Fruit fly (Drosophila melanogaster) whole organism, embryonic: ENCODE data around the gene CG32633.

ENCODE experiments used
- Ada2b ChIP-seq: fragments of 200-800 bp; sonication (Bioruptor generic); IDR thresholded peaks from 2 replicates; pipeline ENCODE4 v1.3.6; 2022; ENCODE audit warnings: missing biosample characterization, missing genetic modification characterization
- Bteb2 ChIP-seq: fragments of 200-800 bp; sonication (Bioruptor generic); optimal IDR thresholded peaks from 2 replicates; lab custom pipeline; 2016; ENCODE audit warnings: missing biosample characterization, missing genetic modification characterization
- CG10147 ChIP-seq: fragments of 200-800 bp; sonication (Bioruptor generic); optimal IDR thresholded peaks from 2 replicates; lab custom pipeline; 2019; ENCODE audit warnings: missing biosample characterization, mild to moderate bottlenecking, missing genetic modification characterization, moderate library complexity
- CG10274 ChIP-seq: fragments of 200-800 bp; sonication (Bioruptor generic); optimal IDR thresholded peaks from 3 replicates; lab custom pipeline; 2017; ENCODE audit warnings: missing biosample characterization, mild to moderate bottlenecking, missing genetic modification characterization
- CG11398 ChIP-seq: fragments of 200-800 bp; sonication (Bioruptor generic); optimal IDR thresholded peaks from 2 replicates; lab custom pipeline; 2016; ENCODE audit warnings: missing biosample characterization, missing genetic modification characterization
- CG12071 ChIP-seq: fragments of 200-800 bp; sonication (Bioruptor generic); optimal IDR thresholded peaks from 3 replicates; lab custom pipeline; 2018; ENCODE audit warnings: missing biosample characterization, mild to moderate bottlenecking, missing genetic modification characterization
- CG12104 ChIP-seq: fragments of 200-800 bp; sonication (Bioruptor generic); optimal IDR thresholded peaks from 3 replicates; lab custom pipeline; 2016; ENCODE audit warnings: missing biosample characterization, missing genetic modification characterization
- CG12391 ChIP-seq: fragments of 200-800 bp; sonication (Bioruptor generic); optimal IDR thresholded peaks from 3 replicates; lab custom pipeline; 2018; ENCODE audit warnings: missing biosample characterization, mild to moderate bottlenecking, missing genetic modification characterization, moderate library complexity
- CG14014 ChIP-seq: fragments of 200-800 bp; sonication (Bioruptor generic); IDR thresholded peaks from 2 replicates; pipeline ENCODE4 v1.3.6; 2022; ENCODE audit warnings: missing biosample characterization, missing genetic modification characterization
- CG16813 ChIP-seq: fragments of 200-800 bp; sonication (Bioruptor generic); IDR thresholded peaks from 3 replicates; pipeline ENCODE4 v1.3.6; 2022; ENCODE audit warnings: missing biosample characterization, missing genetic modification characterization; ENCODE audit not compliant: partially characterized antibody
- CG30020 ChIP-seq: fragments of 200-800 bp; optimal IDR thresholded peaks from 2 replicates; lab custom pipeline; 2019; ENCODE audit warnings: missing biosample characterization, mild to moderate bottlenecking, missing genetic modification characterization, moderate library complexity
- CG31388 ChIP-seq: fragments of 200-800 bp; sonication (Bioruptor generic); optimal IDR thresholded peaks from 2 replicates; lab custom pipeline; 2016; ENCODE audit warnings: missing biosample characterization, missing genetic modification characterization
- CG3407 ChIP-seq: fragments of 200-800 bp; sonication (Bioruptor generic); optimal IDR thresholded peaks from 2 replicates; lab custom pipeline; 2018; ENCODE audit warnings: missing biosample characterization, mild to moderate bottlenecking, missing genetic modification characterization
- CG4328 ChIP-seq: fragments of 200-800 bp; sonication (Bioruptor generic); optimal IDR thresholded peaks from 3 replicates; lab custom pipeline; 2017; ENCODE audit warnings: missing biosample characterization, missing genetic modification reagents, missing genetic modification characterization
- CG6791 ChIP-seq: fragments of 200-800 bp; sonication (Bioruptor generic); IDR thresholded peaks from 3 replicates; pipeline ENCODE4 v1.3.6; 2022; ENCODE audit warnings: missing biosample characterization, missing genetic modification characterization; ENCODE audit not compliant: partially characterized antibody
- CG7839 ChIP-seq: fragments of 200-800 bp; sonication (Bioruptor generic); optimal IDR thresholded peaks from 3 replicates; lab custom pipeline; 2018; ENCODE audit warnings: missing biosample characterization, mild to moderate bottlenecking, missing genetic modification characterization, moderate library complexity
- CG8388 ChIP-seq: fragments of 200-800 bp; sonication (Bioruptor generic); optimal IDR thresholded peaks from 2 replicates; lab custom pipeline; 2019; ENCODE audit warnings: missing biosample characterization, mild to moderate bottlenecking, missing genetic modification characterization, moderate library complexity
- CG9609 ChIP-seq: fragments of 200-800 bp; sonication (Bioruptor generic); optimal IDR thresholded peaks from 3 replicates; lab custom pipeline; 2016; ENCODE audit warnings: missing biosample characterization, missing genetic modification characterization
- Dip3 ChIP-seq: fragments of 200-800 bp; sonication (Bioruptor generic); optimal IDR thresholded peaks from 3 replicates; lab custom pipeline; 2016; ENCODE audit warnings: missing biosample characterization, missing genetic modification characterization
- Gug ChIP-seq: fragments of 200-800 bp; sonication (Bioruptor generic); IDR thresholded peaks from 4 replicates; pipeline ENCODE4 v1.3.6; 2022; ENCODE audit warnings: missing biosample characterization, missing genetic modification characterization
- HmgD ChIP-seq: fragments of 200-800 bp; sonication (Bioruptor generic); optimal IDR thresholded peaks from 3 replicates; lab custom pipeline; 2016; ENCODE audit warnings: missing biosample characterization, missing genetic modification characterization
- Lhr ChIP-seq: fragments of 200-800 bp; sonication (Bioruptor generic); optimal IDR thresholded peaks from 3 replicates; lab custom pipeline; 2017; ENCODE audit warnings: mild to moderate bottlenecking, missing biosample characterization, missing genetic modification reagents, missing genetic modification characterization
- Nf-YC ChIP-seq: fragments of 200-800 bp; optimal IDR thresholded peaks from 3 replicates; lab custom pipeline; 2019; ENCODE audit warnings: missing biosample characterization, mild to moderate bottlenecking, missing genetic modification characterization, moderate library complexity
- Opbp ChIP-seq: fragments of 200-800 bp; sonication (Bioruptor generic); IDR thresholded peaks from 3 replicates; pipeline ENCODE4 v1.3.6; 2022; ENCODE audit warnings: missing biosample characterization, missing genetic modification characterization; ENCODE audit not compliant: partially characterized antibody
- Poxn ChIP-seq: fragments of 200-800 bp; sonication (Bioruptor generic); IDR thresholded peaks from 2 replicates; pipeline ENCODE4 v1.3.6; 2022; ENCODE audit warnings: missing biosample characterization, missing genetic modification characterization
- Ssrp ChIP-seq: fragments of 200-800 bp; sonication (Bioruptor generic); optimal IDR thresholded peaks from 2 replicates; lab custom pipeline; 2018; ENCODE audit warnings: missing biosample characterization, mild to moderate bottlenecking, missing genetic modification characterization, moderate library complexity
- YL-1 ChIP-seq: fragments of 200-800 bp; sonication (Bioruptor generic); optimal IDR thresholded peaks from 3 replicates; lab custom pipeline; 2017; ENCODE audit warnings: missing biosample characterization, mild to moderate bottlenecking, missing genetic modification characterization
- bowl ChIP-seq: fragments of 200-800 bp; sonication (Bioruptor generic); IDR thresholded peaks from 2 replicates; pipeline ENCODE4 v1.3.6; 2022; ENCODE audit warnings: missing biosample characterization, missing genetic modification characterization
- cato ChIP-seq: fragments of 200-800 bp; sonication (Bioruptor generic); optimal IDR thresholded peaks from 2 replicates; lab custom pipeline; 2016; ENCODE audit warnings: missing biosample characterization, missing genetic modification characterization, borderline replicate concordance
- cwo ChIP-seq: fragments of 200-800 bp; sonication (Bioruptor generic); optimal IDR thresholded peaks from 3 replicates; lab custom pipeline; 2017; ENCODE audit warnings: missing biosample characterization, missing genetic modification characterization, mild to moderate bottlenecking, moderate library complexity, missing genetic modification reagents
- dpn ChIP-seq, 2 experiments: fragments of 200-800 bp; sonication (Bioruptor generic); optimal IDR thresholded peaks; 3 replicates each; lab custom pipeline; 2016; ENCODE audit warnings: missing biosample characterization in 2 of 2, missing genetic modification characterization in 2 of 2
- gcm2 ChIP-seq: fragments of 200-800 bp; sonication (Bioruptor generic); optimal IDR thresholded peaks from 2 replicates; lab custom pipeline; 2016; ENCODE audit warnings: missing biosample characterization, missing genetic modification characterization
- gfzf ChIP-seq: fragments of 200-800 bp; sonication (Bioruptor generic); optimal IDR thresholded peaks from 2 replicates; lab custom pipeline; 2016; ENCODE audit warnings: missing biosample characterization, mild to moderate bottlenecking, missing genetic modification characterization, moderate library complexity
- her ChIP-seq: fragments of 200-800 bp; sonication (Bioruptor generic); optimal IDR thresholded peaks from 2 replicates; lab custom pipeline; 2016; ENCODE audit warnings: missing biosample characterization, missing genetic modification characterization
- jigr1 ChIP-seq: fragments of 200-800 bp; sonication (Bioruptor generic); IDR thresholded peaks from 3 replicates; pipeline ENCODE4 v1.3.6; 2022; ENCODE audit warnings: missing biosample characterization, missing genetic modification characterization
- kah ChIP-seq: fragments of 200-800 bp; sonication (Bioruptor generic); optimal IDR thresholded peaks from 2 replicates; lab custom pipeline; 2018; ENCODE audit warnings: missing biosample characterization, mild to moderate bottlenecking, missing genetic modification characterization
- knrl ChIP-seq: fragments of 200-800 bp; sonication (Bioruptor generic); IDR thresholded peaks from 3 replicates; pipeline ENCODE4 v1.3.6; 2022; ENCODE audit warnings: missing biosample characterization, missing genetic modification characterization; ENCODE audit not compliant: partially characterized antibody
- lola ChIP-seq, 3 experiments: fragments of >200 bp in 2 of 3; fragments of 200-800 bp in 1 of 3; sonication (Bioruptor generic) in 1 of 3; optimal IDR thresholded peaks; 2 replicates each; lab custom pipeline; 2017 to 2019; ENCODE audit warnings: missing biosample characterization in 3 of 3, missing genetic modification characterization in 3 of 3, mild to moderate bottlenecking in 1 of 3, moderate library complexity in 1 of 3
- lov ChIP-seq, 2 experiments: fragments of 200-800 bp in 1 of 2; fragments of >200 bp in 1 of 2; sonication (Bioruptor generic) in 1 of 2; IDR thresholded peaks in 1 of 2; optimal IDR thresholded peaks in 1 of 2; 2 replicates in 1 of 2; 3 replicates in 1 of 2; pipeline versions ENCODE4 v1.3.6 to Lab custom; 2017 to 2022; ENCODE audit warnings: missing biosample characterization in 1 of 2, missing genetic modification characterization in 1 of 2
- mld ChIP-seq: fragments of 200-800 bp; sonication (Bioruptor generic); IDR thresholded peaks from 3 replicates; pipeline ENCODE4 v1.3.6; 2022; ENCODE audit warnings: missing biosample characterization, missing genetic modification characterization; ENCODE audit not compliant: partially characterized antibody
- nau ChIP-seq: fragments of 200-800 bp; sonication (Bioruptor generic); optimal IDR thresholded peaks from 3 replicates; lab custom pipeline; 2017; ENCODE audit warnings: missing biosample characterization, mild to moderate bottlenecking, missing genetic modification characterization, missing genetic modification reagents
- nom ChIP-seq: fragments of 200-800 bp; sonication (Bioruptor generic); optimal IDR thresholded peaks from 2 replicates; lab custom pipeline; 2017; ENCODE audit warnings: missing biosample characterization, missing genetic modification characterization, mild to moderate bottlenecking, moderate library complexity, missing genetic modification reagents
- odd ChIP-seq: fragments of 200-800 bp; sonication (Bioruptor generic); optimal IDR thresholded peaks from 2 replicates; lab custom pipeline; 2017; ENCODE audit warnings: missing biosample characterization, mild to moderate bottlenecking, missing genetic modification characterization
- p53 ChIP-seq: fragments of 200-800 bp; sonication (Bioruptor generic); optimal IDR thresholded peaks from 2 replicates; lab custom pipeline; 2016; ENCODE audit warnings: missing biosample characterization, missing genetic modification characterization
- peb ChIP-seq: fragments of 200-800 bp; sonication (Bioruptor generic); IDR thresholded peaks from 2 replicates; pipeline ENCODE4 v1.3.6; 2022; ENCODE audit warnings: missing biosample characterization, missing genetic modification characterization
- repo ChIP-seq: fragments of 200-800 bp; sonication (Bioruptor generic); optimal IDR thresholded peaks from 2 replicates; lab custom pipeline; 2016; ENCODE audit warnings: missing biosample characterization, missing genetic modification characterization
- row ChIP-seq: fragments of 200-800 bp; sonication (Bioruptor generic); IDR thresholded peaks from 3 replicates; pipeline ENCODE4 v1.3.6; 2022; ENCODE audit warnings: missing biosample characterization, missing genetic modification characterization
- sob ChIP-seq: fragments of 200-800 bp; sonication (Bioruptor generic); IDR thresholded peaks from 2 replicates; pipeline ENCODE4 v1.3.6; 2022; ENCODE audit warnings: missing biosample characterization, missing genetic modification characterization
- tna ChIP-seq: fragments of 200-800 bp; sonication (Bioruptor generic); IDR thresholded peaks from 2 replicates; pipeline ENCODE4 v1.3.6; 2022; ENCODE audit warnings: missing biosample characterization, missing genetic modification characterization; ENCODE audit not compliant: partially characterized antibody
- zen2 ChIP-seq: fragments of 200-800 bp; sonication (Bioruptor generic); IDR thresholded peaks from 3 replicates; pipeline ENCODE4 v1.3.6; 2022; ENCODE audit warnings: missing biosample characterization, missing genetic modification characterization; ENCODE audit not compliant: partially characterized antibody

Gene CG32633

dm6 chrX:13568127-13568526 is 6.7 kb downstream of the CG32633 start (continued):
- no peak for TF ChIP-seq Lhr (GFP tag; lab: Kevin White, UChicago)
- TF ChIP-seq knrl (GFP tag; lab: Robert Waterston, UW), result no peak
- TF ChIP-seq mld, result no peak
- TF ChIP-seq gfzf (GFP tag; lab: Kevin White, UChicago), result no peak
- no peak for TF ChIP-seq nom (GFP tag; lab: Kevin White, UChicago)
- TF ChIP-seq gcm2 (GFP tag; lab: Kevin White, UChicago), result no peak
- TF ChIP-seq CG3407, result no peak
- TF ChIP-seq YL-1 (GFP tag; lab: Kevin White, UChicago), result no peak
- TF ChIP-seq CG10147, result no peak
- peak; percentile 52 for TF ChIP-seq Ada2b (GFP tag; lab: Robert Waterston, UW)
- no peak for TF ChIP-seq Gug (GFP tag; lab: Robert Waterston, UW)
- no peak for TF ChIP-seq CG12104 (GFP tag; lab: Kevin White, UChicago)
- peak; percentile 43 for TF ChIP-seq CG7839 (tag; lab: Kevin White, UChicago)
- TF ChIP-seq Poxn (GFP tag; lab: Robert Waterston, UW), result no peak
- no peak for TF ChIP-seq HmgD (GFP tag; lab: Kevin White, UChicago)
- no peak for TF ChIP-seq jigr1
- TF ChIP-seq CG10274 (GFP tag; lab: Kevin White, UChicago), result no peak
- no peak for TF ChIP-seq peb (GFP tag; lab: Robert Waterston, UW)
- no peak for TF ChIP-seq CG31388 (GFP tag; lab: Kevin White, UChicago)
- TF ChIP-seq kah (GFP tag; lab: Kevin White, UChicago), result no peak
- TF ChIP-seq her, result no peak
- TF ChIP-seq CG12391 (tag; lab: Kevin White, UChicago), result peak; percentile 4
- TF ChIP-seq nau (GFP tag; lab: Kevin White, UChicago), result no peak
- TF ChIP-seq CG8388, result no peak
- no peak for TF ChIP-seq CG12071
- TF ChIP-seq Nf-YC (tag; lab: Kevin White, UChicago), result no peak
- no peak for TF ChIP-seq lov (optimal IDR thresholded peaks at IDR 0.05; lab: Kevin White, UChicago)
- no peak for TF ChIP-seq lov (GFP tag; IDR thresholded peaks at IDR 0.05; lab: Robert Waterston, UW)
- no peak for TF ChIP-seq repo (GFP tag; lab: Kevin White, UChicago)
- no peak for TF ChIP-seq zen2
- no peak for TF ChIP-seq CG16813 (GFP tag; lab: Robert Waterston, UW)
- peak in 1 of 2 experiments; percentile 3 for TF ChIP-seq dpn (GFP tag; optimal IDR thresholded peaks at IDR 0.05; lab: Kevin White, UChicago)
- no peak for TF ChIP-seq Ssrp (tag; lab: Kevin White, UChicago)
- TF ChIP-seq CG11398 (GFP tag; lab: Kevin White, UChicago), result no peak
- peak; percentile 55; the same call in 2 of the 3 replicates for TF ChIP-seq row (GFP tag; lab: Robert Waterston, UW)
- no peak for TF ChIP-seq CG4328
- TF ChIP-seq CG9609 (GFP tag; lab: Kevin White, UChicago), result no peak
- TF ChIP-seq Dip3, result peak; percentile 13
- no peak for TF ChIP-seq CG6791 (GFP tag; lab: Robert Waterston, UW)
- no peak for TF ChIP-seq p53 (GFP tag; lab: Kevin White, UChicago)
- TF ChIP-seq odd, result no peak
- TF ChIP-seq sob (GFP tag; lab: Robert Waterston, UW), result 0 out of 2 replicates have a peak, but pooled peaks have one; percentile 48
- TF ChIP-seq cwo (GFP tag; lab: Kevin White, UChicago), result no peak
- TF ChIP-seq Opbp (GFP tag; lab: Robert Waterston, UW), result no peak
- TF ChIP-seq bowl, result no peak
- TF ChIP-seq CG14014, result peak; percentile 22; the same call in 1 of the 2 replicates
- TF ChIP-seq lola (GFP tag; optimal IDR thresholded peaks at IDR 0.05; lab: Kevin White, UChicago), result no peak
- no peak for TF ChIP-seq cato (GFP tag; lab: Kevin White, UChicago)
- TF ChIP-seq CG30020 (tag; lab: Kevin White, UChicago), result no peak
- TF ChIP-seq Bteb2 (GFP tag; lab: Kevin White, UChicago), result no peak
- TF ChIP-seq tna (GFP tag; lab: Robert Waterston, UW), result no peak
